Fruit fly (Drosophila melanogaster) whole organism, embryonic: Measurements from ENCODE around the gene Pp2A-29B.

ENCODE experiments used
- Atf-2 ChIP-seq: fragments of 200-800 bp; sonication (Bioruptor generic); optimal IDR thresholded peaks from 2 replicates; lab custom pipeline; 2016; ENCODE audit warnings: missing biosample characterization, missing genetic modification characterization
- Atf3 ChIP-seq: fragments of 200-800 bp; sonication (Bioruptor generic); optimal IDR thresholded peaks from 3 replicates; lab custom pipeline; 2016; ENCODE audit warnings: missing biosample characterization, missing genetic modification characterization
- BEAF-32 ChIP-seq: fragments of 200-800 bp; sonication (Bioruptor generic); optimal IDR thresholded peaks from 3 replicates; lab custom pipeline; 2017; ENCODE audit warnings: missing biosample characterization, missing genetic modification characterization, mild to moderate bottlenecking, moderate library complexity, missing genetic modification reagents
- Bteb2 ChIP-seq: fragments of 200-800 bp; sonication (Bioruptor generic); optimal IDR thresholded peaks from 2 replicates; lab custom pipeline; 2016; ENCODE audit warnings: missing biosample characterization, missing genetic modification characterization
- C15 ChIP-seq: fragments of 200-800 bp; sonication (Bioruptor generic); IDR thresholded peaks from 3 replicates; pipeline ENCODE4 v1.3.6; 2022; ENCODE audit warnings: missing biosample characterization, missing genetic modification characterization
- CG10565 ChIP-seq: fragments of 200-800 bp; sonication (Bioruptor generic); optimal IDR thresholded peaks from 3 replicates; lab custom pipeline; 2016; ENCODE audit warnings: missing biosample characterization, mild to moderate bottlenecking, missing genetic modification characterization
- CG10654 ChIP-seq: fragments of 200-800 bp; sonication (Bioruptor generic); optimal IDR thresholded peaks from 2 replicates; lab custom pipeline; 2016; ENCODE audit warnings: missing biosample characterization, missing genetic modification characterization
- CG10959 ChIP-seq: fragments of 200-800 bp; sonication (Bioruptor generic); IDR thresholded peaks from 2 replicates; pipeline ENCODE4 v1.3.6; 2022; ENCODE audit warnings: missing biosample characterization, missing genetic modification characterization
- CG11696 ChIP-seq: fragments of 200-800 bp; sonication (Bioruptor generic); IDR thresholded peaks from 2 replicates; pipeline ENCODE4 v1.3.6; 2022; ENCODE audit warnings: missing biosample characterization, missing genetic modification characterization
- CG13287 ChIP-seq: fragments of 200-800 bp; sonication (Bioruptor generic); IDR thresholded peaks from 2 replicates; pipeline ENCODE4 v1.3.6; 2022; ENCODE audit warnings: missing biosample characterization, missing genetic modification characterization; ENCODE audit not compliant: partially characterized antibody
- CG1529 ChIP-seq: fragments of 200-800 bp; sonication (Bioruptor generic); optimal IDR thresholded peaks from 3 replicates; lab custom pipeline; 2018; ENCODE audit warnings: missing biosample characterization, missing genetic modification characterization
- CG16813 ChIP-seq: fragments of 200-800 bp; sonication (Bioruptor generic); IDR thresholded peaks from 3 replicates; pipeline ENCODE4 v1.3.6; 2022; ENCODE audit warnings: missing biosample characterization, missing genetic modification characterization; ENCODE audit not compliant: partially characterized antibody
- CG16815 ChIP-seq: fragments of 200-800 bp; sonication (Bioruptor generic); optimal IDR thresholded peaks from 3 replicates; lab custom pipeline; 2017; ENCODE audit warnings: missing biosample characterization, mild to moderate bottlenecking, missing genetic modification characterization
- CG17829 ChIP-seq: fragments of 200-800 bp; optimal IDR thresholded peaks from 2 replicates; lab custom pipeline; 2019; ENCODE audit warnings: missing biosample characterization, mild to moderate bottlenecking, missing genetic modification characterization, moderate library complexity
- CG1792 ChIP-seq: fragments of 200-800 bp; sonication (Bioruptor generic); optimal IDR thresholded peaks from 2 replicates; lab custom pipeline; 2016; ENCODE audit warnings: missing biosample characterization, missing genetic modification characterization
- CG18619 ChIP-seq: fragments of 200-800 bp; sonication (Bioruptor generic); optimal IDR thresholded peaks from 3 replicates; lab custom pipeline; 2017; ENCODE audit warnings: missing biosample characterization, mild to moderate bottlenecking, missing genetic modification characterization
- CG2120 ChIP-seq: fragments of 200-800 bp; sonication (Bioruptor generic); optimal IDR thresholded peaks from 3 replicates; lab custom pipeline; 2016; ENCODE audit warnings: missing biosample characterization, missing genetic modification characterization
- CG32532 ChIP-seq: fragments of 200-800 bp; sonication (Bioruptor generic); IDR thresholded peaks from 2 replicates; pipeline ENCODE4 v1.3.6; 2022; ENCODE audit warnings: missing biosample characterization, missing genetic modification characterization
- CG32772 ChIP-seq: fragments of 200-800 bp; sonication (Bioruptor generic); IDR thresholded peaks from 2 replicates; pipeline ENCODE4 v1.3.6; 2022; ENCODE audit warnings: missing biosample characterization, missing genetic modification characterization
- CG42726 ChIP-seq: fragments of 200-800 bp; sonication (Bioruptor generic); IDR thresholded peaks from 2 replicates; pipeline ENCODE4 v1.3.6; 2022; ENCODE audit warnings: missing biosample characterization, missing genetic modification characterization; ENCODE audit not compliant: partially characterized antibody
- CG4854 ChIP-seq: fragments of 200-800 bp; sonication (Bioruptor generic); optimal IDR thresholded peaks from 2 replicates; lab custom pipeline; 2016; ENCODE audit warnings: missing biosample characterization, missing genetic modification characterization, inconsistent platforms
- CG7963 ChIP-seq: fragments of 200-800 bp; sonication (Bioruptor generic); IDR thresholded peaks from 3 replicates; pipeline ENCODE4 v1.3.6; 2022; ENCODE audit warnings: missing biosample characterization, missing genetic modification characterization; ENCODE audit not compliant: partially characterized antibody
- CG8290 ChIP-seq, 3 experiments: fragments of 200-800 bp; sonication (Bioruptor generic); optimal IDR thresholded peaks; 2 replicates each; lab custom pipeline; 2016 to 2019; ENCODE audit warnings: missing biosample characterization in 3 of 3, missing genetic modification characterization in 3 of 3, mild to moderate bottlenecking in 2 of 3, moderate library complexity in 1 of 3
- Fer2 ChIP-seq: fragments of 200-800 bp; sonication (Bioruptor generic); optimal IDR thresholded peaks from 2 replicates; lab custom pipeline; 2018; ENCODE audit warnings: missing biosample characterization, mild to moderate bottlenecking, missing genetic modification characterization, moderate library complexity
- HLH3B ChIP-seq: fragments of 200-800 bp; sonication (Bioruptor generic); IDR thresholded peaks from 2 replicates; pipeline ENCODE4 v1.3.6; 2022; ENCODE audit warnings: missing biosample characterization, missing genetic modification characterization
- Jarid2 ChIP-seq: fragments of 200-800 bp; sonication (Bioruptor generic); optimal IDR thresholded peaks from 3 replicates; lab custom pipeline; 2017; ENCODE audit warnings: mild to moderate bottlenecking, missing biosample characterization, missing genetic modification reagents, missing genetic modification characterization
- MBD-R2 ChIP-seq: fragments of 200-800 bp; sonication (Bioruptor generic); IDR thresholded peaks from 2 replicates; pipeline ENCODE4 v1.3.6; 2022; ENCODE audit warnings: missing biosample characterization, missing genetic modification characterization
- Max ChIP-seq: fragments of 200-800 bp; sonication (Bioruptor generic); optimal IDR thresholded peaks from 2 replicates; lab custom pipeline; 2016; ENCODE audit warnings: missing biosample characterization, mild to moderate bottlenecking, missing genetic modification characterization
- Mrtf ChIP-seq: fragments of 200-800 bp; sonication (Bioruptor generic); IDR thresholded peaks from 3 replicates; pipeline ENCODE4 v1.3.6; 2022; ENCODE audit warnings: missing biosample characterization, missing genetic modification characterization
- Myb ChIP-seq: fragments of 200-800 bp; sonication (Bioruptor generic); optimal IDR thresholded peaks from 2 replicates; lab custom pipeline; 2016; ENCODE audit warnings: missing biosample characterization, missing genetic modification characterization
- PHDP ChIP-seq: fragments of 200-800 bp; sonication (Bioruptor generic); optimal IDR thresholded peaks from 3 replicates; lab custom pipeline; 2018; ENCODE audit warnings: missing biosample characterization, mild to moderate bottlenecking, missing genetic modification characterization, moderate library complexity
- Rx ChIP-seq: fragments of 200-800 bp; sonication (Bioruptor generic); IDR thresholded peaks from 2 replicates; pipeline ENCODE4 v1.3.6; 2022; ENCODE audit warnings: missing biosample characterization, missing genetic modification characterization
- Sry-β ChIP-seq: fragments of 200-800 bp; sonication (Bioruptor generic); optimal IDR thresholded peaks from 2 replicates; lab custom pipeline; 2018; ENCODE audit warnings: missing biosample characterization, mild to moderate bottlenecking, missing genetic modification characterization, moderate library complexity
- ab ChIP-seq: fragments of 200-800 bp; sonication (Bioruptor generic); optimal IDR thresholded peaks from 2 replicates; lab custom pipeline; 2016; ENCODE audit warnings: missing biosample characterization, missing genetic modification characterization
- ase ChIP-seq: fragments of 200-800 bp; sonication (Bioruptor generic); IDR thresholded peaks from 3 replicates; pipeline ENCODE4 v1.3.6; 2022; ENCODE audit warnings: missing biosample characterization, missing genetic modification characterization
- ci ChIP-seq: fragments of 200-800 bp; sonication (Bioruptor generic); IDR thresholded peaks from 3 replicates; pipeline ENCODE4 v1.3.6; 2022; ENCODE audit warnings: missing biosample characterization, missing genetic modification characterization
- dpn ChIP-seq, 2 experiments: fragments of 200-800 bp; sonication (Bioruptor generic); optimal IDR thresholded peaks; 3 replicates each; lab custom pipeline; 2016; ENCODE audit warnings: missing biosample characterization in 2 of 2, missing genetic modification characterization in 2 of 2
- gce ChIP-seq: fragments of 200-800 bp; sonication (Bioruptor generic); IDR thresholded peaks from 3 replicates; pipeline ENCODE4 v1.3.6; 2022; ENCODE audit warnings: missing biosample characterization, missing genetic modification characterization
- gcm ChIP-seq: fragments of 200-800 bp; sonication (Bioruptor generic); optimal IDR thresholded peaks from 2 replicates; lab custom pipeline; 2019; ENCODE audit warnings: missing biosample characterization, mild to moderate bottlenecking, missing genetic modification characterization, moderate library complexity
- gcm2 ChIP-seq: fragments of 200-800 bp; sonication (Bioruptor generic); optimal IDR thresholded peaks from 2 replicates; lab custom pipeline; 2016; ENCODE audit warnings: missing biosample characterization, missing genetic modification characterization
- lilli ChIP-seq: fragments of 200-800 bp; sonication (Bioruptor generic); optimal IDR thresholded peaks from 3 replicates; lab custom pipeline; 2016; ENCODE audit warnings: missing biosample characterization, missing genetic modification characterization
- nmo ChIP-seq: fragments of 200-800 bp; sonication (Bioruptor generic); optimal IDR thresholded peaks from 2 replicates; lab custom pipeline; 2018; ENCODE audit warnings: missing biosample characterization, mild to moderate bottlenecking, missing genetic modification characterization, moderate library complexity
- oc ChIP-seq: fragments of 200-800 bp; sonication (Bioruptor generic); optimal IDR thresholded peaks from 2 replicates; lab custom pipeline; 2018; ENCODE audit warnings: missing biosample characterization, mild to moderate bottlenecking, missing genetic modification characterization, moderate library complexity
- pnt ChIP-seq: fragments of 200-800 bp; sonication (Bioruptor generic); optimal IDR thresholded peaks from 3 replicates; lab custom pipeline; 2016; ENCODE audit warnings: missing biosample characterization, missing genetic modification characterization
- pros ChIP-seq: fragments of 200-800 bp; sonication (Bioruptor generic); optimal IDR thresholded peaks from 3 replicates; lab custom pipeline; 2019; ENCODE audit warnings: missing biosample characterization, mild to moderate bottlenecking, missing genetic modification characterization, moderate library complexity
- psq ChIP-seq: fragments of 200-800 bp; sonication (Bioruptor generic); optimal IDR thresholded peaks from 2 replicates; lab custom pipeline; 2017; ENCODE audit warnings: missing biosample characterization, missing genetic modification characterization
- sisA ChIP-seq: fragments of 200-800 bp; sonication (Bioruptor generic); IDR thresholded peaks from 2 replicates; pipeline ENCODE4 v1.3.6; 2022; ENCODE audit warnings: missing biosample characterization, missing genetic modification characterization
- slou ChIP-seq: fragments of 200-800 bp; sonication (Bioruptor generic); optimal IDR thresholded peaks from 3 replicates; lab custom pipeline; 2016; ENCODE audit warnings: missing biosample characterization, missing genetic modification characterization
- sna ChIP-seq: fragments of 200-800 bp; sonication (Bioruptor generic); IDR thresholded peaks from 2 replicates; pipeline ENCODE4 v1.3.6; 2022; ENCODE audit warnings: missing biosample characterization, missing genetic modification characterization; ENCODE audit not compliant: partially characterized antibody
- ttk ChIP-seq: fragments of 200-800 bp; sonication (Bioruptor generic); IDR thresholded peaks from 2 replicates; pipeline ENCODE4 v2.1.2; 2022; ENCODE audit warnings: missing biosample characterization, missing genetic modification characterization

Gene Pp2A-29B

DNA sequence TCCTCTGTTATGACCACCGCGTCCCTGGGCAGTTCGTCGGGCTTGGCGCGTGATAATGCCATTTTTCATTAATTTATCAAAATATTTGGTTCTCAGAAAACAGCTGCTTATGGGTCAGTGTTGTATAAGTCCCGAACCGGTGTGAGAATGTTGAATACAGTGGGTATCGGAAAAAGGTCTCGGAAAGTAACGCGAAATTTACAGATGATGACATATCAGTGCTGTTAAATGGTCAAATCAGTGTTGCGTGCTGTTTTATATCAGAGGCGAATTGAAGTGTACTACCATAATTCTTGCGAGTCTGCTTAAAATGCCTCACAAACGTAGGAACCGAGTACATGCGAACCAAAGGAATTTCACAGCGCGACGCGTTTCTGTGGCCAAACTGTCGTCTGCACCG, 16.8 kb downstream of the Pp2A-29B start, which contains the start of the genes CG13392 and Rcd4 (continued):
- TF ChIP-seq CG13287 (GFP tag; lab: Robert Waterston, UW) (peak; percentile 80), CG2120 (peak; percentile 88), CG8290 (GFP tag; optimal IDR thresholded peaks at IDR 0.05; lab: Kevin White, UChicago) (peak; percentile 70), CG8290 (tag; optimal IDR thresholded peaks at IDR 0.05; lab: Kevin White, UChicago) (peak; percentile 42 to 96), BEAF-32 (peak; percentile 63), Myb (GFP tag; lab: Kevin White, UChicago) (peak; percentile 77), CG17829 (tag; lab: Kevin White, UChicago) (peak; percentile 70), ttk (GFP tag; lab: Robert Waterston, UW) (no peak), HLH3B (GFP tag; lab: Robert Waterston, UW) (peak; percentile 48; the same call in 1 of the 2 replicates), CG7963 (GFP tag; lab: Robert Waterston, UW) (peak; percentile 31; the same call in 1 of the 3 replicates), Sry-β (peak; percentile 42), oc (tag; lab: Kevin White, UChicago) (no peak), CG10654 (GFP tag; lab: Kevin White, UChicago) (no peak), CG10959 (GFP tag; lab: Robert Waterston, UW) (no peak; the same call in 1 of the 2 replicates), CG11696 (no peak), Max (GFP tag; lab: Kevin White, UChicago) (peak; percentile 6), sna (GFP tag; lab: Robert Waterston, UW) (peak; percentile 71; the same call in 1 of the 2 replicates), CG32772 (GFP tag; lab: Robert Waterston, UW) (peak; percentile 15; the same call in 1 of the 2 replicates), gce (GFP tag; lab: Robert Waterston, UW) (no peak), CG16815 (peak; percentile 24), sisA (GFP tag; lab: Robert Waterston, UW) (0 out of 2 replicates have a peak, but pooled peaks have one; percentile 33), Atf-2 (GFP tag; lab: Kevin White, UChicago) (peak; percentile 31), gcm2 (GFP tag; lab: Kevin White, UChicago) (peak; percentile 5), Rx (GFP tag; lab: Robert Waterston, UW) (no peak), ase (GFP tag; lab: Robert Waterston, UW) (no peak), lilli (peak; percentile 83), Mrtf (0 out of 3 replicates have a peak, but pooled peaks have one; percentile 34), CG1792 (GFP tag; lab: Kevin White, UChicago) (peak; percentile 49), CG16813 (GFP tag; lab: Robert Waterston, UW) (peak; percentile 57), pros (GFP tag; lab: Kevin White, UChicago) (no peak), ci (GFP tag; lab: Robert Waterston, UW) (peak; percentile 68; the same call in 2 of the 3 replicates), Atf3 (GFP tag; lab: Kevin White, UChicago) (peak; percentile 59), CG4854 (peak; percentile 45), dpn (GFP tag; optimal IDR thresholded peaks at IDR 0.05; lab: Kevin White, UChicago) (peak; percentile 70 to 82), ab (no peak), CG42726 (GFP tag; lab: Robert Waterston, UW) (no peak), CG10565 (GFP tag; lab: Kevin White, UChicago) (no peak), Jarid2 (GFP tag; lab: Kevin White, UChicago) (no peak), nmo (GFP tag; lab: Kevin White, UChicago) (peak; percentile 51), Fer2 (tag; lab: Kevin White, UChicago) (peak; percentile 22), CG18619 (GFP tag; lab: Kevin White, UChicago) (peak; percentile 36), CG1529 (GFP tag; lab: Kevin White, UChicago) (peak; percentile 37), PHDP (tag; lab: Kevin White, UChicago) (peak; percentile 58), MBD-R2 (peak; percentile 95), CG32532 (GFP tag; lab: Robert Waterston, UW) (peak; percentile 79), gcm (GFP tag; lab: Kevin White, UChicago) (no peak), C15 (GFP tag; lab: Robert Waterston, UW) (no peak), Bteb2 (GFP tag; lab: Kevin White, UChicago) (peak; percentile 57), psq (GFP tag; lab: Kevin White, UChicago) (peak; percentile 9), pnt (GFP tag; lab: Kevin White, UChicago) (no peak), slou (GFP tag; lab: Kevin White, UChicago) (peak; percentile 10)
